Worm (Caenorhabditis elegans): Measurements from ENCODE around the gene R02F2.1.

R02F2.1 gene

ce11 chrIII:5517423-5517822 is 15.7 kb downstream of the R02F2.1 start, which contains the start of gene nekl-4:
TSS of gene nekl-4 (minus strand) at chrIII:5517523.
- no peak for TF ChIP-seq him-1 (tag; optimal IDR thresholded peaks at IDR 0.05)
- TF ChIP-seq W03F9.2 (tag; optimal IDR thresholded peaks at IDR 0.05): no peak
- no peak for TF ChIP-seq dao-5 (tag; optimal IDR thresholded peaks at IDR 0.05)

DNA sequence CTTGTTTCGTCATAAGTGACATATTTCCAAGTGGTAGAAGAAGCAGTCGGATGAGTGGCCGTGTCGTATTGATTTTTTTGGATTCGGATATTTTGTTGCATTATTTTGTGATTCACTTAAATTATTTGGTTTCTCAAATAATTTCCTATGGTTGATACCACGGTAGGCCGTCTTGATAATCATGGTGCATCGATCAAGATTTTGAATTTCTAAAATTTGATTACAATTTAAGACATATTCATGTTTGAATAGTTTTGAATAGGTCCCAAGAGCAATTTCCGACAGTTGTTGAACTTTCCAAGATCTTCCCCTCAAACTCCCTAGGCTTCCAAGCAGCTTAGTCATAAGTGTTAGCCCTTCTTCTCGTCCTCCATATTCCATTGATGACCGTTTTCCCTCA is 20.2 kb downstream of the R02F2.1 start, which contains the start of gene D1044.4:
D1044.4 (minus strand) TSS at position 101 of the 400 bp plus-strand sequence.
- TF ChIP-seq him-1 (tag; optimal IDR thresholded peaks at IDR 0.05): no peak
- TF ChIP-seq W03F9.2 (tag; optimal IDR thresholded peaks at IDR 0.05): no peak
- no peak for TF ChIP-seq dao-5 (tag; optimal IDR thresholded peaks at IDR 0.05)

- TF ChIP-seq dao-5 (tag; optimal IDR thresholded peaks at IDR 0.05) (no peak), him-1 (tag; optimal IDR thresholded peaks at IDR 0.05) (no peak), W03F9.2 (tag; optimal IDR thresholded peaks at IDR 0.05) (no peak)
These were observed 24.3 kb downstream of the R02F2.1 start, which contains the start of gene dex-1 for ce11 chrIII:5525973-5526372. TSS of gene dex-1 (plus strand) at chrIII:5526104.

- no peak for TF ChIP-seq dao-5 (tag; optimal IDR thresholded peaks at IDR 0.05)
These were observed 40.1 kb downstream of the R02F2.1 start for ce11 chrIII:5541777-5542176.

DNA sequence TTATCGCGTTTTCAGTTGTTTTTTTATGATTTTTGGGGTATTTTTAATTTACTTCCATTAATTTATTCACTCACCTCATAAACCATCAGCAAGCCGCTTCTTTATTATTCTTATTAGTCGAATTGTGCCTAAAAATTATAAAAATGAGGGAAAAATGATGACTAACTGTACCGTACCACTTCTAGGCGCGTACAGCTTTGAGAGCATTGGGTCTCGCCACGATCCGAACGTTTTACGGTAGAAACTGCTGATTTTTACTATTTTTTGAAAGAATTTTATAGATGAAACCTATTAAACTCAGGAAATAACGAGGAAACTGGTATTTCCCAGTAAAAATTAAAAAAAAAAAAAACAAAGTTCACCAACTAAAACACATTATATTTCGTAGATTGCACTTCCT is 41.4 kb downstream of the R02F2.1 start, which contains the start of gene D1044.6:
D1044.6 (minus strand) TSS at position 128 of the 400 bp plus-strand sequence.
- TF ChIP-seq dao-5 (tag; optimal IDR thresholded peaks at IDR 0.05): no peak
- peak; percentile 19 for TF ChIP-seq W03F9.2 (tag; optimal IDR thresholded peaks at IDR 0.05)
- no peak for TF ChIP-seq him-1 (tag; optimal IDR thresholded peaks at IDR 0.05)

ce11 chrIII:5543727-5544345 is 42.2 kb downstream of the R02F2.1 start, which contains the start of gene D1044.1:
TSS of gene D1044.1 (plus strand) at chrIII:5544295.
- TF ChIP-seq him-1 (tag; optimal IDR thresholded peaks at IDR 0.05) (no peak), dao-5 (tag; optimal IDR thresholded peaks at IDR 0.05) (no peak), W03F9.2 (tag; optimal IDR thresholded peaks at IDR 0.05) (no peak)

DNA sequence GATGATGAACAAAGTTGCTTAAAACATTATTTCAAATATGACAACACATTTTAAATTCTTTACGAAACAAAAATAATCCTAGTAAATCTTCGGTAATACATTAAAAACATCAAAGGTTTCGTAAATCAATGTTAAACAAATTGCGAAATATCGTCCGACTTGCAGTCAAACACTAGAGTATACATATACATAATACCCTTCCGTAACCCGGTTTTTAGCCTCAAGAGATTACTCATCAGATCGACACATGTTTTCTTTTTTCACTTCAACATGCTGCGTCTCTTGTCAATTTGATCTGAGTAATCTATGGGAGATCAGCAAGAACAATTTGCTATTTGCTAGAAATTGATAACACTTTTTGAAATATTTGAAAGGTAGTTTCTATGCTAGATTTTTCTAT is 44.6 kb downstream of the R02F2.1 start:
- TF ChIP-seq him-1 (tag; optimal IDR thresholded peaks at IDR 0.05): no peak
- TF ChIP-seq W03F9.2 (tag; optimal IDR thresholded peaks at IDR 0.05): no peak
- no peak for TF ChIP-seq dao-5 (tag; optimal IDR thresholded peaks at IDR 0.05)

- no peak for TF ChIP-seq W03F9.2 (tag; optimal IDR thresholded peaks at IDR 0.05)
- TF ChIP-seq dao-5 (tag; optimal IDR thresholded peaks at IDR 0.05): no peak
- no peak for TF ChIP-seq him-1 (tag; optimal IDR thresholded peaks at IDR 0.05)
These were observed 45.0 kb downstream of the R02F2.1 start, which contains the start of gene F09F7.5 for ce11 chrIII:5546730-5547129. TSS of gene F09F7.5 (plus strand) at chrIII:5546987.

- no peak for TF ChIP-seq dao-5 (tag; optimal IDR thresholded peaks at IDR 0.05)
- no peak for TF ChIP-seq W03F9.2 (tag; optimal IDR thresholded peaks at IDR 0.05)
- no peak for TF ChIP-seq him-1 (tag; optimal IDR thresholded peaks at IDR 0.05)
These were observed 48.5 kb downstream of the R02F2.1 start for ce11 chrIII:5550193-5550592.

- TF ChIP-seq him-1 (tag; optimal IDR thresholded peaks at IDR 0.05) (no peak), dao-5 (tag; optimal IDR thresholded peaks at IDR 0.05) (no peak), W03F9.2 (tag; optimal IDR thresholded peaks at IDR 0.05) (no peak)
These were observed 49.2 kb downstream of the R02F2.1 start for ce11 chrIII:5550844-5551243.

- TF ChIP-seq W03F9.2 (tag; optimal IDR thresholded peaks at IDR 0.05) (peak; percentile 25), him-1 (tag; optimal IDR thresholded peaks at IDR 0.05) (no peak)
These were observed 50.5 kb downstream of the R02F2.1 start, which contains the start of gene F09F7.6 for ce11 chrIII:5552072-5552667. TSS of gene F09F7.6 (minus strand) at chrIII:5552135.

ce11 chrIII:5553098-5553497 is 51.4 kb downstream of the R02F2.1 start:
- no peak for TF ChIP-seq dao-5 (tag; optimal IDR thresholded peaks at IDR 0.05)
- no peak for TF ChIP-seq him-1 (tag; optimal IDR thresholded peaks at IDR 0.05)
- no peak for TF ChIP-seq W03F9.2 (tag; optimal IDR thresholded peaks at IDR 0.05)

DNA sequence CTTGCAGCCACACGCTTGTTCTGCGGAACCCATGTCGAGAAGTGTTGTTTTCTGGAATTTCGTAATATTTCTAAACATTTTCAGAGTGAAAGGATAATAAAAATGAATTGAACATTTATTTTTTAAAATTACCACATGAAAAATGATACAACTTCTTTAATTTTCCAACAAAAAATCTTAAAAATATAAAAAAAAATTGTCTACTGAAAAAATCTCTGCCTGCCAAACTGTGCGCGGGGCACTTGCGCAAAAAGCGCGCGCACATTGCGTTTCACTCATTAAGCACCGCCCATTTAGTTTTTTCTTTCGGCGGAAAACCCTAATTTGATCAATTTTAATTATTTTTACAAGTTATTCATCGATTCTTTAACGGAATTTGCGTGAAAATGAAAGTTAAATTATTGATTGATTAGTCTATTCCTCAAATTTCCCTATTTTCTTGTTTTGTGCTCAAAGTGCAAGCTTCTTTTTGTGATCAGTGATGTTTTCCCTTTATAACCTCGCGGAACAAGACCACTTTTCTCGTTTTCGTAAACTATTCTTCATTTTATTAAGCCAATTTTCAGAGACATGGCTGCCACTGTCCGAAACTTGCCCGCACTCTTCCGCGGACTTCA is 53.3 kb downstream of the R02F2.1 start, which contains the start of the genes nmad-1 and hach-1:
nmad-1 (minus strand) TSS at position 51 of the 617 bp plus-strand sequence.
hach-1 (plus strand) TSS at position 567 of the 617 bp plus-strand sequence.
- TF ChIP-seq W03F9.2 (tag; optimal IDR thresholded peaks at IDR 0.05): peak; percentile 95
- TF ChIP-seq him-1 (tag; optimal IDR thresholded peaks at IDR 0.05): no peak
- TF ChIP-seq dao-5 (tag; optimal IDR thresholded peaks at IDR 0.05): peak; percentile 11

All from whole organism, L4/young adult.